Fruit fly (Drosophila melanogaster): Measurements from ENCODE around the gene CG43867.

DNA sequence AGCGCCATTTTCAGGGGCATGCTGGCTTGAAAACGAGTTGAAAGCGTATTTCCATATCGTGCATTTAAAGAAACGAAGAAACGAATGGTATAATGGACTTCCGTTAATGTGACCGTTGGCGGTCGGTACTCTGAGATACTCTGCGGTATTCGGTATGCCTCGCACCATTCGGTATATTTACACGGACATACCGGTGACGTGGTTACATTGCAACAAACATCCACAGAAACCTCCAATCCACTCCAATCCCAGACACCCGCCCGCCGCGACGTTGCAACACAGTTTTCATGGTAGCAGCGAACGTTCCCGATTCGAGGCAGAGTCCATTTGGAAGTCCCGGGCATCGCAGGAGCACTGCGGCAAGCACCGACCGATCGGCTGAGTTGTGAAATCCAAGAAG is 121.9 kb downstream of the CG43867 start, which contains the start of gene Sec22:
- no peak for TF ChIP-seq psq (optimal IDR thresholded peaks at IDR 0.05)
- TF ChIP-seq Myc (optimal IDR thresholded peaks at IDR 0.05) = no peak
- TF ChIP-seq insv (optimal IDR thresholded peaks at IDR 0.05) = no peak
